Worm (Caenorhabditis elegans) whole organism, midembryonic: ENCODE measurements around the gene srlf-3.

Source experiments
- cog-1 ChIP-seq: sonication (generic microtip); optimal IDR thresholded peaks from 2 replicates; lab custom pipeline; 2016; ENCODE audit warnings: missing genetic modification characterization, missing compliant biosample characterization
- ref-1 ChIP-seq: fragments of 200-800 bp; sonication (Bioruptor generic); conservative IDR thresholded peaks from 2 replicates; pipeline ENCODE4 v1.3.6; 2022; ENCODE audit warnings: missing genetic modification reagents, missing genetic modification characterization, missing compliant biosample characterization
- tab-1 ChIP-seq: fragments of 200-800 bp; sonication (Bioruptor generic); IDR thresholded peaks from 2 replicates; pipeline ENCODE4 v1.3.6; 2022; ENCODE audit warnings: missing genetic modification characterization, missing compliant biosample characterization

DNA sequence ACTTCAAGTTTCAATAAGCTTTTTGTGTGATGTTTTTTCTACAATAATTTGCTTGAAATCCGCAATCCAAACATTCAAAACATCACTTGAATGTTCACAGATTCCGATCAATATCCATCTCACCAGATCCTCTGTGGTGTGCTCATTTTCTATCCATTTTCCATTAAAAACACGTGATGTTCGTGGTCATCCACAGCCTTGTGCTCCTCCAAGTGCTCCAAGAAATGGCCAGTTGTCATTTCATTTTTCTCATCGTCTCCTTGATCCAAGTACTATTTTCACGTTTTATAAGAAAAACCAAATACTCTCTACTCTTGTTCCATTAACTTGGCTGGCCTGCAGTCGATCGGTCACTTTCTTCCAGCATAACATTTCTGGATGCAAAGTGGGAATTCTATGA lies 11.1 kb upstream of the srlf-3 start:
- TF ChIP-seq tab-1 (GFP tag; lab: Robert Waterston, UW) (no peak), cog-1 (no peak), ref-1 (GFP tag; lab: Robert Waterston, UW) (no peak)
